Worm (Caenorhabditis elegans) whole organism, young adult: Measurements from ENCODE around the gene Y54B9A.1.

Experiments
- B0336.3 ChIP-seq: fragments of 200-800 bp; sonication (Bioruptor generic); IDR thresholded peaks from 2 replicates; pipeline ENCODE4 v1.3.6; 2022; ENCODE audit warnings: missing genetic modification characterization, missing compliant biosample characterization
- Y53G8AR.9 ChIP-seq: fragments of 200-800 bp; sonication (Bioruptor generic); conservative IDR thresholded peaks from 2 replicates; pipeline ENCODE4 v1.3.6; 2022; ENCODE audit warnings: missing genetic modification reagents, missing genetic modification characterization, missing compliant biosample characterization
- ama-1 ChIP-seq, 3 experiments: fragments of 150-350 bp in 1 of 3; sonication (generic microtip) in 2 of 3; optimal IDR thresholded peaks; 2 replicates each; lab custom pipeline; 2014 to 2018; ENCODE audit warnings: missing biosample characterization in 2 of 3, missing genetic modification characterization in 2 of 3, missing genetic modification reagents in 2 of 3
- attf-6 ChIP-seq: fragments of 200-800 bp; sonication (Bioruptor generic); IDR thresholded peaks from 2 replicates; pipeline ENCODE4 v1.3.6; 2022; ENCODE audit warnings: missing genetic modification reagents, missing genetic modification characterization, missing compliant biosample characterization
- pha-4 ChIP-seq: fragments of 150-350 bp; sonication (generic microtip); optimal IDR thresholded peaks from 2 replicates; lab custom pipeline; 2014; ENCODE audit warnings: missing biosample characterization, missing genetic modification reagents, missing genetic modification characterization
- snpc-1.3 ChIP-seq: sonication (generic microtip); optimal IDR thresholded peaks from 2 replicates; lab custom pipeline; 2017; ENCODE audit warnings: missing genetic modification characterization, mild to moderate bottlenecking, missing compliant biosample characterization, antibody characterized with exemption, moderate library complexity, missing genotype, missing genetic modification reagents; ENCODE audit not compliant: insufficient read depth

ce11 chrV:9443109-9443508 is 3.8 kb upstream of the Y54B9A.1 start:
- TF ChIP-seq ama-1 (optimal IDR thresholded peaks at IDR 0.05; lab: Kevin White, UChicago) = no peak
- TF ChIP-seq ama-1 (GFP tag; optimal IDR thresholded peaks at IDR 0.05; lab: Kevin White, UChicago) = no peak
- no peak for TF ChIP-seq attf-6 (GFP tag; lab: Robert Waterston, UW)
- no peak for TF ChIP-seq B0336.3 (GFP tag; lab: Robert Waterston, UW)
- TF ChIP-seq pha-4 (tag; lab: Kevin White, UChicago) = no peak
- no peak for TF ChIP-seq Y53G8AR.9 (GFP tag; lab: Robert Waterston, UW)
- no peak for TF ChIP-seq snpc-1.3 (tag; lab: Kevin White, UChicago)
